Fruit fly (Drosophila melanogaster): ENCODE data around the gene CG15169.

Gene CG15169

DNA sequence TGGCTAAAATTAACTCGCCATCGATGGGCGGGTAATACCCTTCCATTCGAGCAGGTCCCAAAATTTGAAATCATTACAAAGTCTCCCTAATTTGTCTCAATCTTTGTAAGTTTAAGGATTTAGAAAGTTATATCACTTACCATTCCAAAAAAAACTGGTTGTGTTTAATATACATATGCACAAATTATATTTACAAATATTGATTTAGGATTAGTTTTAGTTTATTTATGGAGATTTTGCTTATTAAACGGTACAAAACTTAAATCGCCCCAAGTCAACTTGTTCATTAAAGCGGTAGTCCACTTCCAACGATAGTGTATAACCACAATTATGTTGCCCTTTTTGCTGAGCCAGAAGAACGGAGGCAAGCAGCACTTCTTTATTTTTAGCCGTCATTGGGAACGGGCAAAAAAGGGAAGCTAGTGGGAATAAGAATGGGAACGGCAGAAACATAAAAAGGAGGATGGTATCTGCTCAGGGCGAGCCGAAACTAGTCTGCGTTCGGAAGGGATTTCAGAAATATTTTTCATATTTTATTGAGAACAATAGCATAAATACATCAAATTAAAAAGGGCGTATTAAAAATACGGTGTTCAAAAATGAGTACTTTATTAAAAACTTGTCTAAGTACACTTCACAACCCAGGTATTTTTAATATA is 42.6 kb upstream of the CG15169 start (continued):
- peak; percentile 13 for TF ChIP-seq HHEX (GFP tag; optimal IDR thresholded peaks at IDR 0.05)
- no peak for TF ChIP-seq CG12236 (GFP tag; optimal IDR thresholded peaks at IDR 0.05)
- TF ChIP-seq so (GFP tag; IDR thresholded peaks at IDR 0.05), result no peak
- TF ChIP-seq zfh1 (GFP tag; IDR thresholded peaks at IDR 0.05), result 0 out of 3 replicates have a peak, but pooled peaks have one; percentile 39
- peak; percentile 80 for TF ChIP-seq Ets65A (GFP tag)
- TF ChIP-seq emc (GFP tag; optimal IDR thresholded peaks at IDR 0.05), result no peak
- TF ChIP-seq CG4617 (GFP tag; optimal IDR thresholded peaks at IDR 0.05; ENCODE audit: borderline replicate concordance), result no peak
- no peak for TF ChIP-seq CG14860 (GFP tag; IDR thresholded peaks at IDR 0.05; ENCODE audit: partially characterized antibody)
- TF ChIP-seq CG6683 (GFP tag; optimal IDR thresholded peaks at IDR 0.05), result peak; percentile 19
- TF ChIP-seq Fer1 (GFP tag; optimal IDR thresholded peaks at IDR 0.05), result peak; percentile 7
- no peak for TF ChIP-seq Lhr (GFP tag; optimal IDR thresholded peaks at IDR 0.05)
- peak; percentile 66 for TF ChIP-seq Vsx1 (GFP tag; optimal IDR thresholded peaks at IDR 0.05)
- peak; percentile 66; the same call in 1 of the 2 replicates for TF ChIP-seq Drgx (GFP tag; IDR thresholded peaks at IDR 0.05)
- peak; percentile 90 for TF ChIP-seq CG12391 (tag; optimal IDR thresholded peaks at IDR 0.05)
- TF ChIP-seq ap (GFP tag; IDR thresholded peaks at IDR 0.05), result 0 out of 2 replicates have a peak, but pooled peaks have one; percentile 3
- peak; percentile 50; the same call in 2 of the 3 replicates for TF ChIP-seq B-H1 (GFP tag; IDR thresholded peaks at IDR 0.05)
- TF ChIP-seq crp (GFP tag; optimal IDR thresholded peaks at IDR 0.05), result no peak
- no peak for TF ChIP-seq CG5180 (GFP tag; optimal IDR thresholded peaks at IDR 0.05)
- TF ChIP-seq pum (GFP tag; optimal IDR thresholded peaks at IDR 0.05), result peak; percentile 27
- TF ChIP-seq peb (GFP tag; IDR thresholded peaks at IDR 0.05), result peak; percentile 48; the same call in 1 of the 2 replicates
- TF ChIP-seq Scr (GFP tag; IDR thresholded peaks at IDR 0.05; ENCODE audit: partially characterized antibody), result no peak
- TF ChIP-seq lbe (GFP tag; optimal IDR thresholded peaks at IDR 0.05), result no peak
- TF ChIP-seq Mad (GFP tag; optimal IDR thresholded peaks at IDR 0.05), result peak; percentile 29
- TF ChIP-seq hb (GFP tag; IDR thresholded peaks at IDR 0.05; ENCODE audit: partially characterized antibody), result no peak
- peak; percentile 94 for TF ChIP-seq sens (GFP tag)
- TF ChIP-seq fru (optimal IDR thresholded peaks at IDR 0.05), result no peak
- TF ChIP-seq CG13123 (GFP tag; optimal IDR thresholded peaks at IDR 0.05), result no peak
- no peak for TF ChIP-seq zfh2 (GFP tag; optimal IDR thresholded peaks at IDR 0.05)
- no peak for TF ChIP-seq Side (GFP tag; optimal IDR thresholded peaks at IDR 0.05)
- peak in 1 of 3 experiments; percentile 46 for TF ChIP-seq Stat92E (GFP tag; optimal IDR thresholded peaks at IDR 0.05)
- TF ChIP-seq Fer3 (tag; optimal IDR thresholded peaks at IDR 0.05), result peak; percentile 27
- TF ChIP-seq CG17912 (GFP tag; optimal IDR thresholded peaks at IDR 0.05), result no peak
- TF ChIP-seq slou (GFP tag; optimal IDR thresholded peaks at IDR 0.05), result no peak
- peak; percentile 52 for TF ChIP-seq nerfin-1 (tag; optimal IDR thresholded peaks at IDR 0.05)
- no peak for TF ChIP-seq al (GFP tag; IDR thresholded peaks at IDR 0.05)
- no peak for TF ChIP-seq sna (GFP tag; IDR thresholded peaks at IDR 0.05; ENCODE audit: partially characterized antibody)
- no peak for TF ChIP-seq CG1832 (GFP tag; optimal IDR thresholded peaks at IDR 0.05)
- no peak for TF ChIP-seq mam (GFP tag; optimal IDR thresholded peaks at IDR 0.05)
- TF ChIP-seq CG7928 (GFP tag; optimal IDR thresholded peaks at IDR 0.05), result no peak
- TF ChIP-seq ken (GFP tag; IDR thresholded peaks at IDR 0.05), result peak; percentile 61; the same call in 1 of the 3 replicates
- TF ChIP-seq Aef1 (GFP tag; IDR thresholded peaks at IDR 0.05), result peak; percentile 13; the same call in 1 of the 3 replicates
- peak; percentile 80 for TF ChIP-seq CoRest (tag; optimal IDR thresholded peaks at IDR 0.05)
- TF ChIP-seq eve (GFP tag; optimal IDR thresholded peaks at IDR 0.05), result no peak

All from whole organism, embryonic.